Fruit fly (Drosophila melanogaster): ENCODE measurements around the gene CG42554.

DNA sequence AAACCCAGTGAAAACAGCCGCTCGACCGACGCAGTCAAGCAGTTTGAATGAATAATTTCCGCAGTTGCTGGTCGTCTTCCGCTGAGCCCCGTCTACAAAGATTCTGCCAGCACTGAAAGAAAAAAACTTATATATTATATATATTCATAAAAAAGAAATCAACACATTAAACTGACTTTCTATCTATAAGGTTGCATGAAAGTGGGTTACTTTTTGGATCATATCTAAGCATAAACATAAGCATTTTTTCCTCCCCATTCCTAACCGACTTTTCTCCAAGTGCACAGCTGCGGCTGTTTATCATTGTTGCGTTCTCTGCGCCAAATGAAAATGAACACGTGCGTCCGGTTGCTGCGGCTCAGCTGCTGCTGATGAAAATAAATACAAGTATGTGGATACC lies 15.2 kb upstream of the CG42554 start:
- TF ChIP-seq Hr38 (GFP tag; optimal IDR thresholded peaks at IDR 0.05): no peak
- peak; percentile 76 for TF ChIP-seq Lpt (GFP tag; optimal IDR thresholded peaks at IDR 0.05)
- peak; percentile 87 for TF ChIP-seq esn (GFP tag; optimal IDR thresholded peaks at IDR 0.05)
- peak; percentile 83 for TF ChIP-seq acj6 (GFP tag; optimal IDR thresholded peaks at IDR 0.05)
- peak; percentile 78 for TF ChIP-seq Hr39 (GFP tag; optimal IDR thresholded peaks at IDR 0.05)
- TF ChIP-seq salr (GFP tag; optimal IDR thresholded peaks at IDR 0.05): peak; percentile 68 to 70
- peak; percentile 54 for TF ChIP-seq Blimp-1 (GFP tag; optimal IDR thresholded peaks at IDR 0.05)
- peak; percentile 82 for TF ChIP-seq Met (GFP tag; optimal IDR thresholded peaks at IDR 0.05)
- peak; percentile 81 for TF ChIP-seq net (GFP tag; optimal IDR thresholded peaks at IDR 0.05)
- no peak for TF ChIP-seq fkh (GFP tag; optimal IDR thresholded peaks at IDR 0.05)

All from whole organism, prepupa.